Fruit fly (Drosophila melanogaster) whole organism, embryonic: Measurements from ENCODE around the gene CG13843.

ENCODE experiments used
- Awh ChIP-seq: fragments of 200-800 bp; sonication (Bioruptor generic); IDR thresholded peaks from 2 replicates; pipeline ENCODE4, ENCODE4 v1.3.6; 2022; ENCODE audit warnings: missing biosample characterization, missing genetic modification characterization
- CG10209 ChIP-seq: fragments of 200-800 bp; sonication (Bioruptor generic); optimal IDR thresholded peaks from 3 replicates; lab custom pipeline; 2017; ENCODE audit warnings: missing biosample characterization, mild to moderate bottlenecking, missing genetic modification characterization, missing genetic modification reagents
- CG10654 ChIP-seq: fragments of 200-800 bp; sonication (Bioruptor generic); optimal IDR thresholded peaks from 2 replicates; lab custom pipeline; 2016; ENCODE audit warnings: missing biosample characterization, missing genetic modification characterization
- CG11398 ChIP-seq: fragments of 200-800 bp; sonication (Bioruptor generic); optimal IDR thresholded peaks from 2 replicates; lab custom pipeline; 2016; ENCODE audit warnings: missing biosample characterization, missing genetic modification characterization
- CG11504 ChIP-seq: fragments of 200-800 bp; sonication (Bioruptor generic); optimal IDR thresholded peaks from 3 replicates; lab custom pipeline; 2019; ENCODE audit warnings: missing biosample characterization, mild to moderate bottlenecking, missing genetic modification characterization, moderate library complexity
- CG11696 ChIP-seq: fragments of 200-800 bp; sonication (Bioruptor generic); IDR thresholded peaks from 2 replicates; pipeline ENCODE4 v1.3.6; 2022; ENCODE audit warnings: missing biosample characterization, missing genetic modification characterization
- CG12659 ChIP-seq: fragments of 200-800 bp; sonication (Bioruptor generic); optimal IDR thresholded peaks from 3 replicates; lab custom pipeline; 2017; ENCODE audit warnings: mild to moderate bottlenecking, missing biosample characterization, missing genetic modification reagents, missing genetic modification characterization
- CG13624 ChIP-seq: fragments of 200-800 bp; sonication (Bioruptor generic); optimal IDR thresholded peaks from 2 replicates; lab custom pipeline; 2016; ENCODE audit warnings: missing biosample characterization, missing genetic modification characterization
- CG14441 ChIP-seq: fragments of 200-800 bp; sonication (Bioruptor generic); IDR thresholded peaks from 2 replicates; pipeline ENCODE4 v1.3.6; 2022; ENCODE audit warnings: missing biosample characterization, missing genetic modification characterization
- CG17385 ChIP-seq: fragments of 200-800 bp; sonication (Bioruptor generic); optimal IDR thresholded peaks from 3 replicates; lab custom pipeline; 2018; ENCODE audit warnings: missing biosample characterization, mild to moderate bottlenecking, missing genetic modification characterization
- CG17568 ChIP-seq: fragments of 200-800 bp; sonication (Bioruptor generic); optimal IDR thresholded peaks from 2 replicates; lab custom pipeline; 2018; ENCODE audit warnings: missing biosample characterization, mild to moderate bottlenecking, missing genetic modification characterization, moderate library complexity
- CG34224 ChIP-seq: fragments of 200-800 bp; sonication (Bioruptor generic); IDR thresholded peaks from 3 replicates; pipeline ENCODE4 v1.3.6; 2022; ENCODE audit warnings: missing biosample characterization, missing genetic modification characterization; ENCODE audit not compliant: partially characterized antibody
- CG4854 ChIP-seq: fragments of 200-800 bp; sonication (Bioruptor generic); optimal IDR thresholded peaks from 2 replicates; lab custom pipeline; 2016; ENCODE audit warnings: missing biosample characterization, missing genetic modification characterization, inconsistent platforms
- CG6683 ChIP-seq: fragments of 200-800 bp; sonication (Bioruptor generic); optimal IDR thresholded peaks from 2 replicates; lab custom pipeline; 2017; ENCODE audit warnings: missing biosample characterization, mild to moderate bottlenecking, missing genetic modification characterization, missing genetic modification reagents
- CG7987 ChIP-seq: fragments of 200-800 bp; sonication (Bioruptor generic); optimal IDR thresholded peaks from 2 replicates; lab custom pipeline; 2018; ENCODE audit warnings: missing biosample characterization, mild to moderate bottlenecking, missing genetic modification characterization, moderate library complexity
- CG8281 ChIP-seq: fragments of 200-800 bp; sonication (Bioruptor generic); optimal IDR thresholded peaks from 2 replicates; lab custom pipeline; 2018; ENCODE audit warnings: missing biosample characterization, mild to moderate bottlenecking, missing genetic modification characterization, moderate library complexity
- CG8924 ChIP-seq: fragments of 200-800 bp; optimal IDR thresholded peaks from 3 replicates; lab custom pipeline; 2019; ENCODE audit warnings: missing biosample characterization, mild to moderate bottlenecking, missing genetic modification characterization, moderate library complexity
- CG9817 ChIP-seq: fragments of 200-800 bp; sonication (Bioruptor generic); optimal IDR thresholded peaks from 2 replicates; lab custom pipeline; 2018; ENCODE audit warnings: missing biosample characterization, mild to moderate bottlenecking, missing genetic modification characterization, moderate library complexity
- CrebB ChIP-seq: fragments of 200-800 bp; sonication (Bioruptor generic); optimal IDR thresholded peaks from 3 replicates; lab custom pipeline; 2018; ENCODE audit warnings: missing biosample characterization, mild to moderate bottlenecking, missing genetic modification characterization
- Dek ChIP-seq: fragments of 200-800 bp; sonication (Bioruptor generic); optimal IDR thresholded peaks from 3 replicates; lab custom pipeline; 2019; ENCODE audit warnings: missing biosample characterization, mild to moderate bottlenecking, missing genetic modification characterization, moderate library complexity
- Fer1 ChIP-seq: fragments of 200-800 bp; sonication (Bioruptor generic); optimal IDR thresholded peaks from 2 replicates; lab custom pipeline; 2017; ENCODE audit warnings: missing biosample characterization, mild to moderate bottlenecking, missing genetic modification characterization
- HLH3B ChIP-seq: fragments of 200-800 bp; sonication (Bioruptor generic); IDR thresholded peaks from 2 replicates; pipeline ENCODE4 v1.3.6; 2022; ENCODE audit warnings: missing biosample characterization, missing genetic modification characterization
- HLH4C ChIP-seq: fragments of 200-800 bp; sonication (Bioruptor generic); IDR thresholded peaks from 3 replicates; pipeline ENCODE4 v1.3.6; 2022; ENCODE audit warnings: missing biosample characterization, missing genetic modification characterization; ENCODE audit not compliant: partially characterized antibody
- HLH54F ChIP-seq: fragments of 200-800 bp; sonication (Bioruptor generic); optimal IDR thresholded peaks from 3 replicates; lab custom pipeline; 2016; ENCODE audit warnings: missing biosample characterization, missing genetic modification characterization
- Hr78 ChIP-seq, 2 experiments: fragments of 200-800 bp in 1 of 2; fragments of >200 bp in 1 of 2; sonication (Bioruptor generic) in 1 of 2; optimal IDR thresholded peaks; 2 replicates each; lab custom pipeline; 2017 to 2019; ENCODE audit warnings: missing biosample characterization in 2 of 2, missing genetic modification characterization in 2 of 2, mild to moderate bottlenecking in 1 of 2, moderate library complexity in 1 of 2
- MTF-1 ChIP-seq: fragments of 200-800 bp; sonication (Bioruptor generic); optimal IDR thresholded peaks from 2 replicates; lab custom pipeline; 2018; ENCODE audit warnings: missing biosample characterization, mild to moderate bottlenecking, missing genetic modification characterization, borderline replicate concordance
- Med ChIP-seq: fragments of 200-800 bp; sonication (Bioruptor generic); peaks from one replicate; lab custom pipeline; 2016; ENCODE audit warnings: missing biosample characterization, missing genetic modification characterization, mild to moderate bottlenecking, inconsistent platforms, moderate library complexity
- NC2α ChIP-seq: fragments of 200-800 bp; sonication (Bioruptor generic); optimal IDR thresholded peaks from 2 replicates; lab custom pipeline; 2016; ENCODE audit warnings: missing biosample characterization, missing genetic modification characterization
- Sox100B ChIP-seq: fragments of 200-800 bp; sonication (Bioruptor generic); optimal IDR thresholded peaks from 3 replicates; lab custom pipeline; 2018; ENCODE audit warnings: missing biosample characterization, mild to moderate bottlenecking, missing genetic modification characterization
- Sry-δ ChIP-seq: fragments of 200-800 bp; sonication (Bioruptor generic); optimal IDR thresholded peaks from 2 replicates; lab custom pipeline; 2016; ENCODE audit warnings: missing biosample characterization, missing genetic modification characterization
- Xrp1 ChIP-seq: fragments of 200-800 bp; sonication (Bioruptor generic); IDR thresholded peaks from 2 replicates; pipeline ENCODE4 v1.3.6; 2022; ENCODE audit warnings: missing biosample characterization, missing genetic modification characterization
- caup ChIP-seq: fragments of 200-800 bp; sonication (Bioruptor generic); optimal IDR thresholded peaks from 3 replicates; lab custom pipeline; 2017; ENCODE audit warnings: missing biosample characterization, mild to moderate bottlenecking, missing genetic modification characterization, moderate library complexity; ENCODE audit not compliant: severe bottlenecking
- cg ChIP-seq: fragments of 200-800 bp; sonication (Bioruptor generic); optimal IDR thresholded peaks from 3 replicates; lab custom pipeline; 2019; ENCODE audit warnings: missing biosample characterization, mild to moderate bottlenecking, missing genetic modification characterization, moderate library complexity
- cwo ChIP-seq: fragments of 200-800 bp; sonication (Bioruptor generic); optimal IDR thresholded peaks from 3 replicates; lab custom pipeline; 2017; ENCODE audit warnings: missing biosample characterization, missing genetic modification characterization, mild to moderate bottlenecking, moderate library complexity, missing genetic modification reagents
- dati ChIP-seq: fragments of 200-800 bp; sonication (Bioruptor generic); IDR thresholded peaks from 2 replicates; pipeline ENCODE4 v1.3.6; 2022; ENCODE audit warnings: missing biosample characterization, missing genetic modification characterization
- grau ChIP-seq: fragments of 200-800 bp; optimal IDR thresholded peaks from 3 replicates; lab custom pipeline; 2019; ENCODE audit warnings: missing biosample characterization, mild to moderate bottlenecking, missing genetic modification characterization, moderate library complexity
- ind ChIP-seq: fragments of 200-800 bp; sonication (Bioruptor generic); optimal IDR thresholded peaks from 3 replicates; lab custom pipeline; 2016; ENCODE audit warnings: missing biosample characterization, missing genetic modification characterization
- mam ChIP-seq: fragments of 200-800 bp; sonication (Bioruptor generic); optimal IDR thresholded peaks from 3 replicates; lab custom pipeline; 2016; ENCODE audit warnings: missing biosample characterization, missing genetic modification characterization
- otp ChIP-seq: fragments of 200-800 bp; sonication (Bioruptor generic); IDR thresholded peaks from 3 replicates; pipeline ENCODE4, ENCODE4 v1.3.6; 2022; ENCODE audit warnings: missing biosample characterization, missing genetic modification characterization
- psq ChIP-seq: fragments of 200-800 bp; sonication (Bioruptor generic); optimal IDR thresholded peaks from 2 replicates; lab custom pipeline; 2017; ENCODE audit warnings: missing biosample characterization, missing genetic modification characterization
- repo ChIP-seq: fragments of 200-800 bp; sonication (Bioruptor generic); optimal IDR thresholded peaks from 2 replicates; lab custom pipeline; 2016; ENCODE audit warnings: missing biosample characterization, missing genetic modification characterization
- ro ChIP-seq: fragments of 200-800 bp; sonication (Bioruptor generic); IDR thresholded peaks from 2 replicates; pipeline ENCODE4 v1.3.6; 2022; ENCODE audit warnings: missing biosample characterization, missing genetic modification characterization
- sens ChIP-seq: fragments of 200-800 bp; sonication (Bioruptor generic); peaks from one replicate; lab custom pipeline; 2016; ENCODE audit warnings: missing biosample characterization, missing genetic modification characterization
- seq ChIP-seq: fragments of 200-800 bp; sonication (Bioruptor generic); IDR thresholded peaks from 2 replicates; pipeline ENCODE4 v1.3.6; 2022; ENCODE audit warnings: missing biosample characterization, missing genetic modification characterization
- slbo ChIP-seq: fragments of 200-800 bp; sonication (Bioruptor generic); IDR thresholded peaks from 2 replicates; pipeline ENCODE4 v1.3.6; 2022; ENCODE audit warnings: missing biosample characterization, missing genetic modification characterization
- so ChIP-seq: fragments of 200-800 bp; sonication (Bioruptor generic); IDR thresholded peaks from 3 replicates; pipeline ENCODE4 v1.3.6; 2022; ENCODE audit warnings: missing biosample characterization, missing genetic modification characterization
- sob ChIP-seq: fragments of 200-800 bp; sonication (Bioruptor generic); IDR thresholded peaks from 2 replicates; pipeline ENCODE4 v1.3.6; 2022; ENCODE audit warnings: missing biosample characterization, missing genetic modification characterization
- sqz ChIP-seq: fragments of 200-800 bp; sonication (Bioruptor generic); optimal IDR thresholded peaks from 3 replicates; lab custom pipeline; 2018; ENCODE audit warnings: missing biosample characterization, mild to moderate bottlenecking, missing genetic modification characterization
- yki ChIP-seq: fragments of >200 bp; optimal IDR thresholded peaks from 3 replicates; lab custom pipeline; 2018
- zfh2 ChIP-seq: fragments of 200-800 bp; sonication (Bioruptor generic); optimal IDR thresholded peaks from 2 replicates; lab custom pipeline; 2016; ENCODE audit warnings: missing biosample characterization, missing genetic modification characterization

Gene CG13843

DNA sequence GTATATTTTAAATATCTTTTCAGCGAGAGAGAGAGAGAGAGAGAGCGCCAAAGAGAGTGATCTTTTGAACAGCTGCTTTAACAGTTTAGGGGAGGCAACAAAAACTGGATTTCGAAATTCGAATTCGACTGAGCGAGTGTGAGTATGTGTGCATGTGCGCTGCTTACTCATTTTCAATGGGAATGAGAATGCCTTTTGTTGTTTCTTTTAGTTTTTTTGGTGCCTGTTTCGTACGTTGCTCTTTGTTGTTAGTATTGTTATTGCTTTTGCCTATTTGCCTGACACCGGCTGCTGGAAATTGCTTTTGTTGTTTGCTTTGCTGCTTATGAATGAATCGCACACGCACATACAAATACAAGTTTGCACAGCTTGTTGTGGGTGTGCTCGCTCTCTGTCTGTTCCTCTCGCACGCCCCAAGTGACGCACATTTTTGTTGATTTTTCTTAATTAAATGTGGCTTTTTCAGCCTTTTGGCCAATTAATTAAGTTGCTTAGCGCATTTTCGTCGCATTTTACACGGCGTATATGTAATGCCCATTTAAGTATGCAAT is 17.6 kb downstream of the CG13843 start:
- peak; percentile 37 for TF ChIP-seq grau (tag; lab: Kevin White, UChicago)
- TF ChIP-seq dati (GFP tag; lab: Robert Waterston, UW), result no peak
- TF ChIP-seq ro (GFP tag; lab: Robert Waterston, UW), result no peak
- TF ChIP-seq sens (GFP tag; lab: Kevin White, UChicago), result peak; percentile 78
- no peak for TF ChIP-seq Sry-δ (GFP tag; lab: Kevin White, UChicago)
- TF ChIP-seq zfh2 (GFP tag; lab: Kevin White, UChicago), result peak; percentile 13
- TF ChIP-seq CG13624 (GFP tag; lab: Kevin White, UChicago), result peak; percentile 31
- TF ChIP-seq CG11398 (GFP tag; lab: Kevin White, UChicago), result peak; percentile 61
- peak; percentile 69; the same call in 1 of the 2 replicates for TF ChIP-seq seq
- TF ChIP-seq CG8924 (tag; lab: Kevin White, UChicago), result peak; percentile 61
- TF ChIP-seq CG12659 (GFP tag; lab: Kevin White, UChicago), result peak; percentile 27
- TF ChIP-seq mam (GFP tag; lab: Kevin White, UChicago), result no peak
- peak; percentile 42; the same call in 1 of the 2 replicates for TF ChIP-seq sob (GFP tag; lab: Robert Waterston, UW)
- peak; percentile 59 for TF ChIP-seq CG6683 (GFP tag; lab: Kevin White, UChicago)
- peak; percentile 68 for TF ChIP-seq Fer1 (GFP tag; lab: Kevin White, UChicago)
- TF ChIP-seq Awh (GFP tag; lab: Robert Waterston, UW), result peak; percentile 55; the same call in 1 of the 2 replicates
- peak; percentile 34 for TF ChIP-seq Sox100B
- peak; percentile 80 for TF ChIP-seq caup (GFP tag; lab: Kevin White, UChicago)
- peak; percentile 73 for TF ChIP-seq cg (GFP tag; lab: Kevin White, UChicago)
- peak; percentile 12 for TF ChIP-seq CG9817 (tag; lab: Kevin White, UChicago)
- no peak for TF ChIP-seq CG11696 (GFP tag; lab: Robert Waterston, UW)
- TF ChIP-seq CG10209 (GFP tag; lab: Kevin White, UChicago), result peak; percentile 64
- TF ChIP-seq ind (GFP tag; lab: Kevin White, UChicago), result no peak
- peak; percentile 30 for TF ChIP-seq HLH54F (GFP tag; lab: Kevin White, UChicago)
- TF ChIP-seq CG17568, result peak; percentile 70
- TF ChIP-seq NC2α (GFP tag; lab: Kevin White, UChicago), result peak; percentile 49
- peak; percentile 73 for TF ChIP-seq CG7987
- peak; percentile 88 for TF ChIP-seq sqz (GFP tag; lab: Kevin White, UChicago)
- peak; percentile 47 for TF ChIP-seq repo (GFP tag; lab: Kevin White, UChicago)
- TF ChIP-seq so (GFP tag; lab: Robert Waterston, UW), result peak; percentile 51; the same call in 1 of the 3 replicates
- TF ChIP-seq CG17385 (GFP tag; lab: Kevin White, UChicago), result peak; percentile 14
- TF ChIP-seq cwo (GFP tag; lab: Kevin White, UChicago), result peak; percentile 67
- TF ChIP-seq CG4854 (GFP tag; lab: Kevin White, UChicago), result peak; percentile 30
- no peak for TF ChIP-seq Hr78 (GFP tag; optimal IDR thresholded peaks at IDR 0.05; lab: Kevin White, UChicago)
- TF ChIP-seq CrebB (tag; lab: Kevin White, UChicago), result peak; percentile 79
- no peak for TF ChIP-seq CG14441 (GFP tag; lab: Robert Waterston, UW)
- TF ChIP-seq Xrp1, result peak; percentile 45; the same call in 1 of the 2 replicates
- TF ChIP-seq CG34224 (GFP tag; lab: Robert Waterston, UW), result peak; percentile 38; the same call in 1 of the 3 replicates
- TF ChIP-seq Med (GFP tag; lab: Kevin White, UChicago), result peak; percentile 93
- no peak for TF ChIP-seq CG8281 (tag; lab: Kevin White, UChicago)
- no peak; the same call in 2 of the 3 replicates for TF ChIP-seq otp (GFP tag; lab: Robert Waterston, UW)
- peak; percentile 25 for TF ChIP-seq CG11504
- peak; percentile 39; the same call in 1 of the 2 replicates for TF ChIP-seq HLH3B
- peak; percentile 36 for TF ChIP-seq Dek (tag; lab: Kevin White, UChicago)
- TF ChIP-seq yki, result peak; percentile 83
- TF ChIP-seq slbo (GFP tag; lab: Robert Waterston, UW), result no peak
- TF ChIP-seq HLH4C, result no peak
- peak; percentile 67 for TF ChIP-seq psq (GFP tag; lab: Kevin White, UChicago)
- peak; percentile 57 for TF ChIP-seq MTF-1 (GFP tag; lab: Kevin White, UChicago)
- TF ChIP-seq CG10654, result peak; percentile 11
